Fruit fly (Drosophila melanogaster): ENCODE results near the gene CG11594.

The CG11594 gene

DNA sequence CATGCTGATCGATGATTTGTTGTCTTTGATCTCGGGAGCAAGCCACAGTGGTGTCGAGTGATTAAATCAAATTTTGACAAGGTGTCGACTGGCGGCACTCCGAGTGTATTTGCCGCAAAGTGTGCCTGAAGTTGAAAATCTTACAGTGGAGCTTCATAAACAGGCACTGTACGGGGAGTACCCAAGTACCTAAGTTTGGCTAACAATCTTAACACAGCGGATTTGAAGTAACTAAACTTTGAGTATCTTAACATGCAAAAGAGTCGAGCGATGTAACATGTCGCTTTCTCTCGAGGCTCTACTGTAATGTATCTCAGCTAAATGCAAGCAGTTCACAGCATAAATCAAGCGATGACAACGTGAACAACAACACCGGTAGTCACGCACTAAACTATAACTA is 9.1 kb downstream of the CG11594 start (continued):
- TF ChIP-seq CG3163 (GFP tag; optimal IDR thresholded peaks at IDR 0.05) = peak; percentile 17
- peak; percentile 86 for TF ChIP-seq CG4404 (GFP tag; IDR thresholded peaks at IDR 0.05)
- TF ChIP-seq CG4854 (GFP tag; optimal IDR thresholded peaks at IDR 0.05) = no peak
- no peak for TF ChIP-seq CG12104 (GFP tag; optimal IDR thresholded peaks at IDR 0.05)
- peak; percentile 83 for TF ChIP-seq CG2712 (tag; optimal IDR thresholded peaks at IDR 0.05)
- no peak for TF ChIP-seq knrl (GFP tag; IDR thresholded peaks at IDR 0.05; ENCODE audit: partially characterized antibody)
- TF ChIP-seq CG13287 (GFP tag; IDR thresholded peaks at IDR 0.05; ENCODE audit: partially characterized antibody) = no peak
- no peak for TF ChIP-seq Doc2 (GFP tag; IDR thresholded peaks at IDR 0.05)
- peak; percentile 85 for TF ChIP-seq CG10959 (GFP tag; IDR thresholded peaks at IDR 0.05)
- TF ChIP-seq CG9609 (GFP tag; optimal IDR thresholded peaks at IDR 0.05) = peak; percentile 47
- peak; percentile 76 for TF ChIP-seq jing (GFP tag; optimal IDR thresholded peaks at IDR 0.05)
- no peak for TF ChIP-seq CG13894 (tag; optimal IDR thresholded peaks at IDR 0.05)
- peak; percentile 24 for TF ChIP-seq trh (GFP tag; optimal IDR thresholded peaks at IDR 0.05)
- peak; percentile 61; the same call in 1 of the 2 replicates for TF ChIP-seq Gsc (GFP tag; IDR thresholded peaks at IDR 0.05)
- no peak for TF ChIP-seq Vsx1 (GFP tag; optimal IDR thresholded peaks at IDR 0.05)
- TF ChIP-seq CG6854 (GFP tag; optimal IDR thresholded peaks at IDR 0.05) = no peak
- peak; percentile 54 for TF ChIP-seq CG8388 (GFP tag; optimal IDR thresholded peaks at IDR 0.05)
- peak; percentile 69; the same call in 1 of the 3 replicates for TF ChIP-seq CG11093 (GFP tag; IDR thresholded peaks at IDR 0.05)
- peak; percentile 21 for TF ChIP-seq tx (GFP tag; optimal IDR thresholded peaks at IDR 0.05)
- no peak for TF ChIP-seq toy (GFP tag; IDR thresholded peaks at IDR 0.05)
- peak; percentile 54 for TF ChIP-seq twi (tag; optimal IDR thresholded peaks at IDR 0.05)
- peak; percentile 79 for TF ChIP-seq CG10979 (tag; optimal IDR thresholded peaks at IDR 0.05)
- TF ChIP-seq sd (tag; optimal IDR thresholded peaks at IDR 0.05) = no peak
- peak; percentile 61 for TF ChIP-seq Ada2b (GFP tag; IDR thresholded peaks at IDR 0.05)
- TF ChIP-seq CG6813 (GFP tag; optimal IDR thresholded peaks at IDR 0.05) = peak; percentile 51
- peak; percentile 66 for TF ChIP-seq CG10366 (GFP tag; IDR thresholded peaks at IDR 0.05)
- TF ChIP-seq ems (GFP tag; optimal IDR thresholded peaks at IDR 0.05) = peak; percentile 20
- TF ChIP-seq CG7372 (GFP tag; IDR thresholded peaks at IDR 0.05) = no peak
- TF ChIP-seq CG8924 (tag; optimal IDR thresholded peaks at IDR 0.05) = peak; percentile 61
- TF ChIP-seq D19A (tag; optimal IDR thresholded peaks at IDR 0.05) = peak; percentile 51
- TF ChIP-seq klu (GFP tag; IDR thresholded peaks at IDR 0.05) = peak; percentile 37; the same call in 1 of the 2 replicates
- no peak for TF ChIP-seq CG12744 (GFP tag; optimal IDR thresholded peaks at IDR 0.05)
- peak; percentile 58 for TF ChIP-seq slbo (GFP tag; IDR thresholded peaks at IDR 0.05)
- peak; percentile 53 for TF ChIP-seq Drgx (GFP tag; IDR thresholded peaks at IDR 0.05)
- no peak for TF ChIP-seq CG6791 (GFP tag; IDR thresholded peaks at IDR 0.05; ENCODE audit: partially characterized antibody)
- peak; percentile 76 for TF ChIP-seq pnt (GFP tag; optimal IDR thresholded peaks at IDR 0.05)
- TF ChIP-seq gt (GFP tag; IDR thresholded peaks at IDR 0.05) = peak; percentile 55; the same call in 1 of the 2 replicates
- no peak for TF ChIP-seq prd (optimal IDR thresholded peaks at IDR 0.05)
- TF ChIP-seq prd (GFP tag; IDR thresholded peaks at IDR 0.05) = peak; percentile 92
- peak; percentile 60; the same call in 1 of the 2 replicates for TF ChIP-seq esg (GFP tag; conservative IDR thresholded peaks at IDR 0.05)
- TF ChIP-seq Rfx (GFP tag; IDR thresholded peaks at IDR 0.05) = no peak
- no peak for TF ChIP-seq CG34224 (GFP tag; IDR thresholded peaks at IDR 0.05; ENCODE audit: partially characterized antibody)
- no peak for TF ChIP-seq CG17612 (GFP tag; IDR thresholded peaks at IDR 0.05)
- no peak for TF ChIP-seq CkIIα-i1 (GFP tag; IDR thresholded peaks at IDR 0.05)
- peak; percentile 27 for TF ChIP-seq CG7556 (GFP tag; optimal IDR thresholded peaks at IDR 0.05)
- peak; percentile 78; the same call in 1 of the 2 replicates for TF ChIP-seq ranshi (GFP tag; IDR thresholded peaks at IDR 0.05)
- TF ChIP-seq CG14965 (GFP tag; optimal IDR thresholded peaks at IDR 0.05; ENCODE audit: borderline replicate concordance) = no peak
- TF ChIP-seq cas (GFP tag; IDR thresholded peaks at IDR 0.05) = no peak
- no peak for TF ChIP-seq CG8281 (tag; optimal IDR thresholded peaks at IDR 0.05)
- TF ChIP-seq CG18619 (GFP tag; optimal IDR thresholded peaks at IDR 0.05) = peak; percentile 35
- TF ChIP-seq sens-2 (GFP tag; IDR thresholded peaks at IDR 0.05) = peak; percentile 75; the same call in 1 of the 2 replicates
- TF ChIP-seq Oli (tag; optimal IDR thresholded peaks at IDR 0.05) = peak; percentile 65

All from whole organism, embryonic.